Worm (Caenorhabditis elegans): ENCODE data around the gene pin-2.

DNA sequence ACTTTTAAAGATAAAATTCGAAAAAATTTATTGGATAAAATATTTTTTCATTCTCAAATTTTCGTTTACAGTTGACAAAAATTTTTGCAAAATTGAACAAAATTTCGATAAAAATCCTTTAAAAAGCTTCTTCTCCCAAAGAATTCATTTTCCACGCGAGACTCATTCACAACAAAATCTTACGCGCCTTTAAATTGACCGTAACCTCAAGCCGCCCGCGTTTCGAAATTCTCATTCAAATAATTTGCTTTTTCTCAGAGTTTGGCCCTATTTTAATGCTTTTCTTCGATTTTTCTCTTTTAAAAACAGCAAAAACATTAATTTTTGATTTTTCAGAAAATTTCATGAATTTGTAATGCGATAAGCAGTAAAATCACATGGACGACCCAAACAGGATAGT, 11.9 kb downstream of the pin-2 start, which contains the start of gene F07C6.4:
- TF ChIP-seq med-1 (GFP tag; optimal IDR thresholded peaks at IDR 0.05; ENCODE audit: insufficient read depth), result no peak
- TF ChIP-seq cog-1 (tag; optimal IDR thresholded peaks at IDR 0.05), result no peak
- no peak for TF ChIP-seq klf-2 (GFP tag; conservative IDR thresholded peaks at IDR 0.05)
- no peak for TF ChIP-seq ztf-23 (GFP tag; IDR thresholded peaks at IDR 0.05)
- TF ChIP-seq ztf-29 (GFP tag; IDR thresholded peaks at IDR 0.05), result no peak
- no peak for TF ChIP-seq T22C8.4 (GFP tag; IDR thresholded peaks at IDR 0.05)
- TF ChIP-seq flt-1 (GFP tag; IDR thresholded peaks at IDR 0.05), result no peak
- TF ChIP-seq tab-1 (GFP tag; IDR thresholded peaks at IDR 0.05), result no peak
- no peak for TF ChIP-seq ref-1 (GFP tag; conservative IDR thresholded peaks at IDR 0.05)
